Worm (Caenorhabditis elegans) whole organism, early embryonic: ENCODE data around the gene C53A5.2.

Source experiments
- B0310.2 ChIP-seq: sonication (generic microtip); optimal IDR thresholded peaks from 2 replicates; lab custom pipeline; 2016; ENCODE audit warnings: mild to moderate bottlenecking, missing genetic modification characterization, missing compliant biosample characterization
- F13C5.2 ChIP-seq: sonication (generic microtip); optimal IDR thresholded peaks from 2 replicates; lab custom pipeline; 2017; ENCODE audit warnings: mild to moderate bottlenecking, missing genetic modification characterization, inconsistent platforms, missing compliant biosample characterization
- aly-1 ChIP-seq: sonication (generic microtip); optimal IDR thresholded peaks from 2 replicates; lab custom pipeline; 2016; ENCODE audit warnings: missing genetic modification characterization, missing compliant biosample characterization
- ama-1 ChIP-seq: fragments of 150-350 bp; optimal IDR thresholded peaks from 2 replicates; lab custom pipeline; 2014
- ceh-13 ChIP-seq: fragments of 200-800 bp; sonication (Bioruptor generic); optimal IDR thresholded peaks from 2 replicates; lab custom pipeline; 2018; ENCODE audit warnings: mild to moderate bottlenecking, missing genetic modification characterization, missing compliant biosample characterization
- ceh-36 ChIP-seq: sonication (generic microtip); optimal IDR thresholded peaks from 2 replicates; lab custom pipeline; 2016; ENCODE audit warnings: missing genetic modification characterization, inconsistent platforms, missing compliant biosample characterization
- ets-7 ChIP-seq: sonication (generic microtip); optimal IDR thresholded peaks from 2 replicates; lab custom pipeline; 2016; ENCODE audit warnings: missing genotype, missing genetic modification characterization, missing compliant biosample characterization
- flt-1 ChIP-seq: fragments of 200-800 bp; sonication (Bioruptor generic); IDR thresholded peaks from 2 replicates; pipeline ENCODE4 v1.3.6; 2022; ENCODE audit warnings: missing genetic modification characterization, missing compliant biosample characterization
- hmbx-1 ChIP-seq: sonication (generic microtip); optimal IDR thresholded peaks from 2 replicates; lab custom pipeline; 2016; ENCODE audit warnings: mild to moderate bottlenecking, missing genetic modification characterization, missing compliant biosample characterization
- hmg-4 ChIP-seq: fragments of 200-800 bp; sonication (Bioruptor generic); optimal IDR thresholded peaks from 2 replicates; lab custom pipeline; 2018; ENCODE audit warnings: mild to moderate bottlenecking, missing genetic modification characterization, missing compliant biosample characterization
- hnd-1 ChIP-seq: sonication (generic microtip); optimal IDR thresholded peaks from 2 replicates; lab custom pipeline; 2016; ENCODE audit warnings: missing genetic modification characterization, missing compliant biosample characterization
- pes-1 ChIP-seq: fragments of 200-800 bp; sonication (Bioruptor generic); IDR thresholded peaks from 2 replicates; pipeline ENCODE4 v1.3.6; 2022; ENCODE audit warnings: missing genetic modification reagents, missing genetic modification characterization, missing compliant biosample characterization
- scrt-1 ChIP-seq: fragments of 200-800 bp; sonication (Bioruptor generic); IDR thresholded peaks from 2 replicates; pipeline ENCODE4 v1.3.6; 2022; ENCODE audit warnings: missing genetic modification characterization, missing compliant biosample characterization
- sea-1 ChIP-seq: fragments of 200-800 bp; sonication (Bioruptor generic); conservative IDR thresholded peaks from 2 replicates; pipeline ENCODE4 v1.3.6; 2022; ENCODE audit warnings: missing genetic modification characterization, missing compliant biosample characterization
- tbx-11 ChIP-seq: fragments of 200-800 bp; sonication (Bioruptor generic); IDR thresholded peaks from 2 replicates; pipeline ENCODE4 v1.3.6; 2022; ENCODE audit warnings: missing genetic modification characterization, missing compliant biosample characterization
- tbx-37 ChIP-seq: fragments of 200-800 bp; sonication (Bioruptor generic); conservative IDR thresholded peaks from 2 replicates; pipeline ENCODE4 v1.3.6; 2022; ENCODE audit warnings: missing genetic modification reagents, missing genetic modification characterization, missing compliant biosample characterization
- tra-4 ChIP-seq: sonication (generic microtip); optimal IDR thresholded peaks from 2 replicates; lab custom pipeline; 2017; ENCODE audit warnings: missing genetic modification characterization, missing compliant biosample characterization

Gene C53A5.2

ce11 chrV:14523105-14523504 lies at the start of gene C53A5.2:
Gene C53A5.2 (minus strand): TSS chrV:14523205.
- no peak for TF ChIP-seq B0310.2 (tag; lab: Kevin White, UChicago)
- no peak for TF ChIP-seq ceh-36
- no peak for TF ChIP-seq pes-1 (GFP tag; lab: Robert Waterston, UW)
- no peak for TF ChIP-seq scrt-1 (GFP tag; lab: Robert Waterston, UW)
- no peak for TF ChIP-seq ama-1
- no peak for TF ChIP-seq sea-1 (GFP tag; lab: Robert Waterston, UW)
- TF ChIP-seq hmg-4 (GFP tag; lab: Kevin White, UChicago): no peak
- TF ChIP-seq ets-7: no peak
- TF ChIP-seq tbx-37 (GFP tag; lab: Robert Waterston, UW): no peak
- TF ChIP-seq hnd-1 (tag; lab: Kevin White, UChicago): no peak
- no peak for TF ChIP-seq flt-1

- TF ChIP-seq ama-1 (no peak), tbx-11 (GFP tag; lab: Robert Waterston, UW) (no peak), aly-1 (tag; lab: Kevin White, UChicago) (no peak), B0310.2 (tag; lab: Kevin White, UChicago) (no peak), hmbx-1 (tag; lab: Kevin White, UChicago) (no peak), pes-1 (GFP tag; lab: Robert Waterston, UW) (no peak), tbx-37 (GFP tag; lab: Robert Waterston, UW) (no peak), ceh-36 (no peak), F13C5.2 (tag; lab: Kevin White, UChicago) (no peak), ceh-13 (GFP tag; lab: Kevin White, UChicago) (no peak)
Measured at ce11 chrV:14562589-14562988, 39.6 kb upstream of the C53A5.2 start, which contains the start of gene C53A5.11. Gene C53A5.11 (plus strand): TSS chrV:14562889.

DNA sequence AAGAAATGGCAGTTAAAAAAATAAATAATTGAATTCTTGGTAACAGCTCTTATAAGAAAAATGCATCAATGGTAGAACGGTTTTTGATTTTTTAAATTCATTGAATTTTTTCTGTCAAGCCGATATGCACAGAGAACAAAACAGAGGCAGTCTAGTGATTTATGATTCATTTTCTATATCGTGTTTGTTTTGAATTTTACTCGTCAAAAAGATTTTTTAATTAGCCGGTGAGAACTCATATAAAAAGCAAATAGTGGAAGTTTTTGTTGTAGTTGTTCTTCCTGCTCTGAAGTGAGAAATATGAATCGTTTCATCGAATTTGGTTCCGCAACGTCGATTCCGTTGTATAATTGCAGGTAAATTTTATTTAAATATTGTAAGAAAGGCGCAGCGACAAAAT lies 36.3 kb upstream of the C53A5.2 start, which contains the start of gene srt-32:
Gene srt-32, plus strand, starts transcription at position 301 of the 400 bp plus-strand sequence.
- TF ChIP-seq tbx-11 (GFP tag; lab: Robert Waterston, UW) (no peak), hnd-1 (tag; lab: Kevin White, UChicago) (no peak), flt-1 (no peak), scrt-1 (GFP tag; lab: Robert Waterston, UW) (no peak), aly-1 (tag; lab: Kevin White, UChicago) (no peak), ama-1 (no peak), F13C5.2 (tag; lab: Kevin White, UChicago) (no peak), ceh-36 (no peak), pes-1 (GFP tag; lab: Robert Waterston, UW) (no peak), hmg-4 (GFP tag; lab: Kevin White, UChicago) (no peak), tbx-37 (GFP tag; lab: Robert Waterston, UW) (no peak), hmbx-1 (tag; lab: Kevin White, UChicago) (no peak), ceh-13 (GFP tag; lab: Kevin White, UChicago) (no peak), ets-7 (no peak), tra-4 (tag; lab: Kevin White, UChicago) (no peak), sea-1 (GFP tag; lab: Robert Waterston, UW) (no peak), B0310.2 (tag; lab: Kevin White, UChicago) (no peak)

DNA sequence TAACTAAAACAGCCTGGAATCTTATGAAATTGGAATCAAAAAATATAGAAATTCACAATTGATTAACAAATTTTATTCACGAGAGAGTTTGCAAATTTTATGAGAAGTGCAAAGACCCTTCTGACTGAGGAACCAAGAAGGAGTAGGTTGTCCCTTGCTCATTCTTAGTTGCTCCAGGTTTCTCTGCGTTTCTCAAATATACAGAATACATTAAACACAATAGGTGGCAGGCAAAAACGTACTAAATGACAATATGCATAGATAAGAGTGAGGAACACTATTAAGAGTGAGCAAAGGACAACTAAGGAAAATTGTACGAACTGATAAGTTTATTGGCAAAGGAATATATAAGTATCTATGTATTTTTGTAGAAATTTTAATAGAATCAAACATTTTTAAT lies 35.8 kb upstream of the C53A5.2 start, which contains the start of gene C53A5.9:
Gene C53A5.9, minus strand, starts transcription at position 101 of the 400 bp plus-strand sequence.
- TF ChIP-seq hmg-4 (GFP tag; lab: Kevin White, UChicago) (no peak), ets-7 (no peak), hnd-1 (tag; lab: Kevin White, UChicago) (no peak), tra-4 (tag; lab: Kevin White, UChicago) (no peak), scrt-1 (GFP tag; lab: Robert Waterston, UW) (no peak), ceh-13 (GFP tag; lab: Kevin White, UChicago) (no peak), ceh-36 (no peak), hmbx-1 (tag; lab: Kevin White, UChicago) (no peak), tbx-37 (GFP tag; lab: Robert Waterston, UW) (no peak), F13C5.2 (tag; lab: Kevin White, UChicago) (no peak), flt-1 (no peak), sea-1 (GFP tag; lab: Robert Waterston, UW) (no peak), B0310.2 (tag; lab: Kevin White, UChicago) (no peak), tbx-11 (GFP tag; lab: Robert Waterston, UW) (no peak), ama-1 (no peak), pes-1 (GFP tag; lab: Robert Waterston, UW) (no peak), aly-1 (tag; lab: Kevin White, UChicago) (no peak)

DNA sequence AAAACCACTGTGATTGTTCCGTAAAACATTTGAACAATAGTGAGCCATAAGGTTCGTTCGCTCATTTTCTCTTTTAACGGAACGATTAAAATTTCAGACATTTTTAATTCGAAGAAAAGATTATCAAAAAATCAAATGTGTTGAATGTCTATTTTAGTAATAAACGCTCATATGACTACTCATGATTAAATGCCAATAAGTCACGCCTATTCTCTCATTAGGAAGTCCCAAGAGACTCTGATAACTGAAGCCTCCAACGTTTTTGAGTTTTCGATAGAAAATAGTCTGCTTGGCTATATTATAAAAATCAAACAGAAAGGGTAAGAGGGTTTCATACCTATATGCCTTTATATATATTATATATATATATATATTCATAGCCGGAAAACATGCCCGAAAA lies 33.2 kb upstream of the C53A5.2 start, which contains the start of gene srg-47:
Gene srg-47, minus strand, starts transcription at position 101 of the 400 bp plus-strand sequence.
- TF ChIP-seq ama-1: no peak
- TF ChIP-seq hmbx-1 (tag; lab: Kevin White, UChicago): no peak
- no peak for TF ChIP-seq tra-4 (tag; lab: Kevin White, UChicago)
- TF ChIP-seq pes-1 (GFP tag; lab: Robert Waterston, UW): no peak
- TF ChIP-seq tbx-11 (GFP tag; lab: Robert Waterston, UW): no peak
- TF ChIP-seq B0310.2 (tag; lab: Kevin White, UChicago): no peak
- no peak for TF ChIP-seq sea-1 (GFP tag; lab: Robert Waterston, UW)
- TF ChIP-seq F13C5.2 (tag; lab: Kevin White, UChicago): no peak
- no peak for TF ChIP-seq ets-7
- no peak for TF ChIP-seq hmg-4 (GFP tag; lab: Kevin White, UChicago)
- no peak for TF ChIP-seq flt-1
- no peak for TF ChIP-seq aly-1 (tag; lab: Kevin White, UChicago)
- no peak for TF ChIP-seq ceh-13 (GFP tag; lab: Kevin White, UChicago)
- TF ChIP-seq ceh-36: no peak
- no peak for TF ChIP-seq tbx-37 (GFP tag; lab: Robert Waterston, UW)
- TF ChIP-seq scrt-1 (GFP tag; lab: Robert Waterston, UW): no peak
- no peak for TF ChIP-seq hnd-1 (tag; lab: Kevin White, UChicago)

ce11 chrV:14548510-14548909 lies 25.5 kb upstream of the C53A5.2 start:
- TF ChIP-seq aly-1 (tag; lab: Kevin White, UChicago): no peak
- no peak for TF ChIP-seq ets-7
- no peak for TF ChIP-seq scrt-1 (GFP tag; lab: Robert Waterston, UW)
- TF ChIP-seq tra-4 (tag; lab: Kevin White, UChicago): no peak
- TF ChIP-seq pes-1 (GFP tag; lab: Robert Waterston, UW): no peak
- no peak for TF ChIP-seq ceh-13 (GFP tag; lab: Kevin White, UChicago)

- no peak for TF ChIP-seq hmbx-1 (tag; lab: Kevin White, UChicago)
- no peak for TF ChIP-seq B0310.2 (tag; lab: Kevin White, UChicago)
- TF ChIP-seq hnd-1 (tag; lab: Kevin White, UChicago): no peak
- TF ChIP-seq ets-7: no peak
- TF ChIP-seq ceh-36: no peak
- no peak for TF ChIP-seq sea-1 (GFP tag; lab: Robert Waterston, UW)
- TF ChIP-seq tbx-11 (GFP tag; lab: Robert Waterston, UW): no peak
- no peak for TF ChIP-seq scrt-1 (GFP tag; lab: Robert Waterston, UW)
- TF ChIP-seq ceh-13 (GFP tag; lab: Kevin White, UChicago): no peak
- TF ChIP-seq F13C5.2 (tag; lab: Kevin White, UChicago): no peak
- TF ChIP-seq pes-1 (GFP tag; lab: Robert Waterston, UW): no peak
- TF ChIP-seq flt-1: no peak
Measured at ce11 chrV:14546569-14546968, 23.6 kb upstream of the C53A5.2 start, which contains the start of gene C53A5.13. Gene C53A5.13 (plus strand): TSS chrV:14546869.
